Fruit fly (Drosophila melanogaster) whole organism, adult: Measurements from ENCODE around the gene CG18294.

Source experiments
- CG33017 ChIP-seq: fragments of 200-800 bp; sonication (Bioruptor generic); optimal IDR thresholded peaks from 2 replicates; lab custom pipeline; 2018; ENCODE audit warnings: missing biosample characterization, mild to moderate bottlenecking, missing genetic modification characterization, moderate library complexity
- Crg-1 ChIP-seq: fragments of 200-800 bp; sonication (Bioruptor generic); optimal IDR thresholded peaks from 2 replicates; lab custom pipeline; 2016; ENCODE audit warnings: missing biosample characterization, missing genetic modification characterization
- kay ChIP-seq: fragments of 200-800 bp; sonication (Bioruptor generic); peaks from one replicate; lab custom pipeline; 2016; ENCODE audit warnings: missing biosample characterization, missing genetic modification characterization, borderline replicate concordance
- ovo ChIP-seq: fragments of 200-800 bp; sonication (Bioruptor generic); optimal IDR thresholded peaks from 2 replicates; lab custom pipeline; 2016; ENCODE audit warnings: missing biosample characterization, missing genetic modification characterization

DNA sequence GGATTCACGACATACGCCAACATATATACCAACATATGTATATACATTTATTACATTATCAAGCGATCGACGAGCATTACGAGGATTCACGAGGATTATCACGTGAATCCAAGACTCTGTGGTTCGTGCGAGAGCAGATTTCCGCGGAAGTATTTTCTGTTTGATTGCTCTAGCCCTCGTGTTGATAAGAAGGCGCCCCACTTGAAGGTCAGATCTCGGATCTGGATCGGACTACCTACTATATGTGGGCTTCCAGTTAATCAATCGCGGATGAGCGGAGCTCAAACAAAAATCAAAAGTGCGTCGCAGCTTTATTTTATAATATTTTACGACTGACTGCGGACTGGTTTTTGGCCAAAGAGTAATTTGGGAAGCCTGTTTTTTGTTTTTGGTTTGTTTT, 19.6 kb upstream of the CG18294 start:
- no peak for TF ChIP-seq Crg-1 (GFP tag; lab: Kevin White, UChicago)
- TF ChIP-seq CG33017 (tag; lab: Kevin White, UChicago): no peak
- no peak for TF ChIP-seq kay (GFP tag; lab: Kevin White, UChicago)
- no peak for TF ChIP-seq ovo
